Fruit fly (Drosophila melanogaster): ENCODE measurements around the gene CG46458.

The CG46458 gene

dm6 chr3R:6958320-6958840, at the start of gene CG46458:
Gene CG46458, minus strand, starts transcription at chr3R:6958370.
- TF ChIP-seq psq (GFP tag; optimal IDR thresholded peaks at IDR 0.05) (no peak), Hr78 (GFP tag; optimal IDR thresholded peaks at IDR 0.05) (no peak), brk (GFP tag; optimal IDR thresholded peaks at IDR 0.05) (no peak), tai (GFP tag; optimal IDR thresholded peaks at IDR 0.05) (no peak), sv (GFP tag; optimal IDR thresholded peaks at IDR 0.05) (no peak), Hnf4 (GFP tag; optimal IDR thresholded peaks at IDR 0.05) (no peak)

- no peak for TF ChIP-seq dl (GFP tag; optimal IDR thresholded peaks at IDR 0.05; ENCODE audit: insufficient read depth in 1 of 2, partially characterized antibody in 2 of 2)
Observed at dm6 chr3R:7006934-7007333, 48.8 kb upstream of the CG46458 start.

dm6 chr3R:7004496-7005206, 46.5 kb upstream of the CG46458 start:
- TF ChIP-seq dmrt93B (GFP tag; optimal IDR thresholded peaks at IDR 0.05): no peak
- no peak for TF ChIP-seq OdsH (GFP tag; optimal IDR thresholded peaks at IDR 0.05)
- TF ChIP-seq dl (GFP tag; optimal IDR thresholded peaks at IDR 0.05; ENCODE audit: insufficient read depth in 1 of 2, partially characterized antibody in 2 of 2): no peak
- TF ChIP-seq Abd-B (GFP tag; optimal IDR thresholded peaks at IDR 0.05): no peak
- no peak for TF ChIP-seq sage (GFP tag; optimal IDR thresholded peaks at IDR 0.05)
- TF ChIP-seq dsf (GFP tag; optimal IDR thresholded peaks at IDR 0.05; ENCODE audit: borderline replicate concordance): no peak
- TF ChIP-seq psq (GFP tag; optimal IDR thresholded peaks at IDR 0.05): no peak
- no peak for TF ChIP-seq Vsx2 (GFP tag; optimal IDR thresholded peaks at IDR 0.05; ENCODE audit: partially characterized antibody)
- no peak for TF ChIP-seq Mio (GFP tag; optimal IDR thresholded peaks at IDR 0.05)
- no peak for TF ChIP-seq jim (GFP tag; optimal IDR thresholded peaks at IDR 0.05)
- no peak for TF ChIP-seq woc (GFP tag; optimal IDR thresholded peaks at IDR 0.05)
- TF ChIP-seq CrebA (GFP tag; optimal IDR thresholded peaks at IDR 0.05; ENCODE audit: borderline replicate concordance): no peak
- TF ChIP-seq CG32264 (GFP tag; optimal IDR thresholded peaks at IDR 0.05): no peak

- TF ChIP-seq Hr78 (GFP tag; optimal IDR thresholded peaks at IDR 0.05): no peak
- TF ChIP-seq Jra (GFP tag; optimal IDR thresholded peaks at IDR 0.05): peak; percentile 35
- peak; percentile 56 for TF ChIP-seq Dif (GFP tag; optimal IDR thresholded peaks at IDR 0.05; ENCODE audit: partially characterized antibody)
- TF ChIP-seq Rel (GFP tag; optimal IDR thresholded peaks at IDR 0.05): peak; percentile 35
- TF ChIP-seq Rel (tag; optimal IDR thresholded peaks at IDR 0.05): no peak
- no peak for TF ChIP-seq OdsH (GFP tag; optimal IDR thresholded peaks at IDR 0.05)
- TF ChIP-seq GATAd (GFP tag; optimal IDR thresholded peaks at IDR 0.05): no peak
- peak; percentile 36 for TF ChIP-seq Vsx2 (GFP tag; optimal IDR thresholded peaks at IDR 0.05; ENCODE audit: partially characterized antibody)
- TF ChIP-seq dl (GFP tag; optimal IDR thresholded peaks at IDR 0.05; ENCODE audit: insufficient read depth in 1 of 2, partially characterized antibody in 2 of 2): peak in 1 of 2 experiments; percentile 48
Observed at dm6 chr3R:7000693-7001187, 42.6 kb upstream of the CG46458 start.

dm6 chr3R:6999154-6999710, 41.1 kb upstream of the CG46458 start, which contains the start of gene Antp:
Gene Antp, minus strand, starts transcription at chr3R:6999228.
- no peak for TF ChIP-seq sage (GFP tag; optimal IDR thresholded peaks at IDR 0.05)
- no peak for TF ChIP-seq Dfd (GFP tag; optimal IDR thresholded peaks at IDR 0.05)
- no peak for TF ChIP-seq Jra (GFP tag; optimal IDR thresholded peaks at IDR 0.05)
- no peak for TF ChIP-seq N (GFP tag; optimal IDR thresholded peaks at IDR 0.05)
- TF ChIP-seq ey (GFP tag; optimal IDR thresholded peaks at IDR 0.05): no peak
- TF ChIP-seq HLH106 (tag; optimal IDR thresholded peaks at IDR 0.05): no peak
- TF ChIP-seq dmrt93B (GFP tag; optimal IDR thresholded peaks at IDR 0.05): no peak
- no peak for TF ChIP-seq woc (GFP tag; optimal IDR thresholded peaks at IDR 0.05)
- TF ChIP-seq psq (GFP tag; optimal IDR thresholded peaks at IDR 0.05): no peak
- no peak for TF ChIP-seq Dif (GFP tag; optimal IDR thresholded peaks at IDR 0.05; ENCODE audit: partially characterized antibody)
- TF ChIP-seq h (GFP tag; optimal IDR thresholded peaks at IDR 0.05): no peak

Measured in whole organism, wandering third instar larva.